Fruit fly (Drosophila melanogaster) whole organism, pupa: ENCODE data around the gene Qsox2.

Experiments
- CG10348 ChIP-seq: fragments of 200-800 bp; sonication (Bioruptor generic); IDR thresholded peaks from 2 replicates; pipeline ENCODE4 v1.3.6; 2022; ENCODE audit warnings: missing biosample characterization, missing genetic modification characterization
- CG12605 ChIP-seq: fragments of 200-800 bp; sonication (Bioruptor generic); IDR thresholded peaks from 2 replicates; pipeline ENCODE4 v1.3.6; 2022; ENCODE audit warnings: missing biosample characterization, missing genetic modification characterization
- CG14655 ChIP-seq: fragments of 200-800 bp; sonication (Bioruptor generic); optimal IDR thresholded peaks from 3 replicates; lab custom pipeline; 2017; ENCODE audit warnings: mild to moderate bottlenecking, missing biosample characterization, missing genetic modification reagents, missing genetic modification characterization
- CG15710 ChIP-seq: fragments of 200-800 bp; sonication (Bioruptor generic); optimal IDR thresholded peaks from 2 replicates; lab custom pipeline; 2018; ENCODE audit warnings: missing biosample characterization, mild to moderate bottlenecking, missing genetic modification characterization, moderate library complexity
- CG17806 ChIP-seq: fragments of 200-800 bp; sonication (Bioruptor generic); optimal IDR thresholded peaks from 2 replicates; lab custom pipeline; 2018; ENCODE audit warnings: missing biosample characterization, mild to moderate bottlenecking, missing genetic modification characterization, moderate library complexity
- CG34367 ChIP-seq: fragments of 200-800 bp; sonication (Bioruptor generic); optimal IDR thresholded peaks from 2 replicates; lab custom pipeline; 2018; ENCODE audit warnings: missing biosample characterization, mild to moderate bottlenecking, missing genetic modification characterization
- CG4496 ChIP-seq: fragments of 200-800 bp; sonication (Bioruptor generic); IDR thresholded peaks from 3 replicates; pipeline ENCODE4 v1.3.6; 2022; ENCODE audit warnings: missing biosample characterization, missing genetic modification characterization
- CG8301 ChIP-seq: fragments of 200-800 bp; sonication (Bioruptor generic); optimal IDR thresholded peaks from 2 replicates; lab custom pipeline; 2018; ENCODE audit warnings: missing biosample characterization, mild to moderate bottlenecking, missing genetic modification characterization
- D1 ChIP-seq: fragments of 200-800 bp; sonication (Bioruptor generic); optimal IDR thresholded peaks from 2 replicates; lab custom pipeline; 2018; ENCODE audit warnings: missing biosample characterization, mild to moderate bottlenecking, missing genetic modification characterization, moderate library complexity
- EcR ChIP-seq: fragments of 200-800 bp; sonication (Bioruptor generic); optimal IDR thresholded peaks from 3 replicates; lab custom pipeline; 2019; ENCODE audit warnings: missing biosample characterization, missing genetic modification characterization, mild to moderate bottlenecking, moderate library complexity, missing genetic modification reagents
- Ets98B ChIP-seq: fragments of 200-800 bp; sonication (Bioruptor generic); IDR thresholded peaks from 2 replicates; pipeline ENCODE4 v1.3.6; 2022; ENCODE audit warnings: missing biosample characterization, missing genetic modification characterization
- Pif1B ChIP-seq: fragments of 200-800 bp; sonication (Bioruptor generic); optimal IDR thresholded peaks from 3 replicates; lab custom pipeline; 2016; ENCODE audit warnings: missing biosample characterization, missing genetic modification characterization
- Snoo ChIP-seq: fragments of 200-800 bp; sonication (Bioruptor generic); optimal IDR thresholded peaks from 3 replicates; lab custom pipeline; 2017; ENCODE audit warnings: missing biosample characterization, mild to moderate bottlenecking, missing genetic modification characterization, inconsistent platforms

DNA sequence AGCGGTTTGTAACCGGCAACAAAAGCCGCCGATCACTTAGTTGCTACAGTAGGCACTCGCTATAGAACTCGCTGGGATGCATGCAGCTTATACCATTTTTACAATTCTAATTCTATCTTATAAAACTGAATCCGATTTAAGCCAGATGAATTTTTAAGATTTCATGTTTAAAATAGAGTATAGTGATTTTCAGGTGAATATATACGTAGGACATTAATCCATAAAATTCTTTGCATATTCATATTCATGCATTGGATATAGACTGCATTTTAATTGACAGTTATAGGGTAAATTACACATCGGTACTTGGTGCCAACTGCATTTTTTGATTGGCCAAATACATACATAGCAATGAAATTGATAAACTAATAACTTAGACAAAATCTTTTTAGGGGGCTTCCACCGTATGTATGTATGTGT is 25.9 kb upstream of the Qsox2 start:
- peak; percentile 44 for TF ChIP-seq CG17806
- no peak for TF ChIP-seq Pif1B (GFP tag; lab: Kevin White, UChicago)
- peak; percentile 61 for TF ChIP-seq CG4496 (GFP tag; lab: Robert Waterston, UW)
- TF ChIP-seq Snoo = no peak
- TF ChIP-seq CG34367 (tag; lab: Kevin White, UChicago) = no peak
- TF ChIP-seq CG8301 = peak; percentile 49
- no peak for TF ChIP-seq CG12605 (GFP tag; lab: Robert Waterston, UW)
- TF ChIP-seq Ets98B = peak; percentile 51; the same call in 1 of the 2 replicates
- no peak for TF ChIP-seq EcR (GFP tag; lab: Kevin White, UChicago)
- peak; percentile 46 for TF ChIP-seq CG15710 (tag; lab: Kevin White, UChicago)
- no peak for TF ChIP-seq CG10348
- TF ChIP-seq D1 = no peak
- no peak for TF ChIP-seq CG14655
